Worm (Caenorhabditis elegans) whole organism, young adult: ENCODE results near the gene hcp-3.
A peak's percentile ranks its signal among the peaks of the same experiment; 100 is the strongest.

Source experiments
- B0019.2 ChIP-seq: fragments of 200-800 bp; sonication (Bioruptor generic); conservative IDR thresholded peaks from 2 replicates; pipeline ENCODE4 v1.3.6; 2022; ENCODE audit warnings: missing genetic modification reagents, missing genetic modification characterization, missing compliant biosample characterization
- B0035.1 ChIP-seq: sonication (generic microtip); optimal IDR thresholded peaks from 2 replicates; lab custom pipeline; 2016; ENCODE audit warnings: missing genetic modification characterization, mild to moderate bottlenecking, missing compliant biosample characterization, missing genotype, missing genetic modification reagents
- B0336.3 ChIP-seq: fragments of 200-800 bp; sonication (Bioruptor generic); IDR thresholded peaks from 2 replicates; pipeline ENCODE4 v1.3.6; 2022; ENCODE audit warnings: missing genetic modification characterization, missing compliant biosample characterization
- C17E4.6 ChIP-seq: fragments of 200-800 bp; sonication (Bioruptor generic); IDR thresholded peaks from 2 replicates; pipeline ENCODE4 v1.3.6; 2022; ENCODE audit warnings: missing genetic modification reagents, missing genetic modification characterization, missing compliant biosample characterization
- F22D6.2 ChIP-seq: sonication (generic microtip); optimal IDR thresholded peaks from 2 replicates; lab custom pipeline; 2016; ENCODE audit warnings: mild to moderate bottlenecking, missing genetic modification characterization, missing compliant biosample characterization
- F23B12.7 ChIP-seq: sonication (generic microtip); optimal IDR thresholded peaks from 2 replicates; lab custom pipeline; 2017; ENCODE audit warnings: missing genetic modification characterization, mild to moderate bottlenecking, missing compliant biosample characterization, antibody characterized with exemption, moderate library complexity; ENCODE audit not compliant: insufficient read depth
- F49E8.2 ChIP-seq: sonication (generic microtip); optimal IDR thresholded peaks from 3 replicates; lab custom pipeline; 2017; ENCODE audit warnings: missing genetic modification characterization, mild to moderate bottlenecking, missing compliant biosample characterization, antibody characterized with exemption, moderate library complexity; ENCODE audit not compliant: insufficient read depth
- Y67H2A.10 ChIP-seq: fragments of 200-800 bp; sonication (Bioruptor generic); conservative IDR thresholded peaks from 2 replicates; pipeline ENCODE4 v1.3.6; 2022; ENCODE audit warnings: missing genetic modification reagents, missing genetic modification characterization, missing compliant biosample characterization
- Y95B8A.8 ChIP-seq: fragments of 200-800 bp; sonication (Bioruptor generic); IDR thresholded peaks from 2 replicates; pipeline ENCODE4 v1.3.6; 2022; ENCODE audit warnings: missing genetic modification reagents, missing genetic modification characterization, missing compliant biosample characterization
- ZK185.1 ChIP-seq: sonication (generic microtip); optimal IDR thresholded peaks from 2 replicates; lab custom pipeline; 2016; ENCODE audit warnings: mild to moderate bottlenecking, missing genetic modification characterization, missing compliant biosample characterization; ENCODE audit not compliant: poor library complexity, severe bottlenecking
- aptf-3 ChIP-seq: fragments of 200-800 bp; sonication (Bioruptor generic); IDR thresholded peaks from 2 replicates; pipeline ENCODE4 v1.3.6; 2022; ENCODE audit warnings: missing genetic modification characterization, missing compliant biosample characterization
- atf-7 ChIP-seq: sonication (generic microtip); optimal IDR thresholded peaks from 2 replicates; lab custom pipeline; 2017; ENCODE audit warnings: mild to moderate bottlenecking, missing genetic modification characterization, missing compliant biosample characterization
- attf-5 ChIP-seq: fragments of 200-800 bp; sonication (Bioruptor generic); optimal IDR thresholded peaks from 2 replicates; lab custom pipeline; 2018; ENCODE audit warnings: mild to moderate bottlenecking, missing genetic modification characterization, missing compliant biosample characterization
- bed-2 ChIP-seq: fragments of 200-800 bp; sonication (Bioruptor generic); IDR thresholded peaks from 2 replicates; pipeline ENCODE4 v1.3.6; 2022; ENCODE audit warnings: missing genetic modification reagents, missing genetic modification characterization, missing compliant biosample characterization
- cebp-2 ChIP-seq: fragments of 200-800 bp; sonication (Bioruptor generic); IDR thresholded peaks from 2 replicates; pipeline ENCODE4 v1.3.6; 2022; ENCODE audit warnings: missing genetic modification characterization, missing compliant biosample characterization
- ceh-100 ChIP-seq: fragments of 200-800 bp; sonication (Bioruptor generic); IDR thresholded peaks from 2 replicates; pipeline ENCODE4 v1.3.6; 2022; ENCODE audit warnings: missing genetic modification reagents, missing genetic modification characterization, missing compliant biosample characterization
- ceh-27 ChIP-seq: fragments of 200-800 bp; sonication (Bioruptor generic); optimal IDR thresholded peaks from 2 replicates; lab custom pipeline; 2018; ENCODE audit warnings: mild to moderate bottlenecking, missing genetic modification characterization, moderate library complexity, missing compliant biosample characterization
- ceh-79 ChIP-seq: sonication (generic microtip); optimal IDR thresholded peaks from 2 replicates; lab custom pipeline; 2017; ENCODE audit warnings: mild to moderate bottlenecking, missing genetic modification characterization, missing compliant biosample characterization
- chd-7 ChIP-seq: sonication (generic microtip); optimal IDR thresholded peaks from 2 replicates; lab custom pipeline; 2016; ENCODE audit warnings: mild to moderate bottlenecking, missing genetic modification characterization, moderate library complexity, missing compliant biosample characterization
- dpff-1 ChIP-seq: sonication (generic microtip); optimal IDR thresholded peaks from 2 replicates; lab custom pipeline; 2017; ENCODE audit warnings: mild to moderate bottlenecking, missing genetic modification characterization, missing compliant biosample characterization
- dpl-1 ChIP-seq: fragments of 150-350 bp; optimal IDR thresholded peaks from 2 replicates; lab custom pipeline; 2014; ENCODE audit warnings: missing biosample characterization, missing genetic modification reagents, missing genetic modification characterization
- egl-18 ChIP-seq: fragments of 200-800 bp; sonication (Bioruptor generic); IDR thresholded peaks from 2 replicates; pipeline ENCODE4 v1.3.6; 2022; ENCODE audit warnings: missing genetic modification reagents, missing genetic modification characterization, missing compliant biosample characterization
- fkh-3 ChIP-seq: sonication (generic microtip); optimal IDR thresholded peaks from 2 replicates; lab custom pipeline; 2016; ENCODE audit warnings: mild to moderate bottlenecking, missing genetic modification characterization, missing compliant biosample characterization
- him-1 ChIP-seq: sonication (generic microtip); optimal IDR thresholded peaks from 2 replicates; lab custom pipeline; 2016; ENCODE audit warnings: missing genotype, missing genetic modification reagents, missing genetic modification characterization, missing compliant biosample characterization
- hlh-26 ChIP-seq: fragments of 200-800 bp; sonication (Bioruptor generic); conservative IDR thresholded peaks from 2 replicates; pipeline ENCODE4 v1.3.6; 2022; ENCODE audit warnings: missing genetic modification reagents, missing genetic modification characterization, missing compliant biosample characterization
- hsf-1 ChIP-seq: fragments of 200-800 bp; sonication (Bioruptor generic); IDR thresholded peaks from 2 replicates; pipeline ENCODE4 v1.3.6; 2022; ENCODE audit warnings: missing genetic modification reagents, missing genetic modification characterization, missing compliant biosample characterization
- let-607 ChIP-seq, 2 experiments: fragments of 200-800 bp in 1 of 2; sonication (Bioruptor generic) in 1 of 2; sonication (generic microtip) in 1 of 2; optimal IDR thresholded peaks; 2 replicates each; lab custom pipeline; 2016 to 2018; ENCODE audit warnings: mild to moderate bottlenecking in 2 of 2, missing compliant biosample characterization in 2 of 2, missing genetic modification characterization in 2 of 2, moderate library complexity in 2 of 2, missing genotype in 1 of 2
- lin-26 ChIP-seq: fragments of 200-800 bp; sonication (Bioruptor generic); IDR thresholded peaks from 2 replicates; pipeline ENCODE4 v1.3.6; 2022; ENCODE audit warnings: missing genetic modification reagents, missing genetic modification characterization, missing compliant biosample characterization
- lin-35 ChIP-seq, 3 experiments: fragments of 150-350 bp in 2 of 3; sonication (generic microtip) in 1 of 3; optimal IDR thresholded peaks; 2 replicates each; lab custom pipeline; 2014 to 2018; ENCODE audit warnings: missing biosample characterization in 3 of 3, missing genetic modification characterization in 3 of 3, missing genetic modification reagents in 3 of 3
- lin-54 ChIP-seq: fragments of 200-800 bp; sonication (Bioruptor generic); optimal IDR thresholded peaks from 2 replicates; lab custom pipeline; 2018; ENCODE audit warnings: mild to moderate bottlenecking, missing genetic modification characterization, missing compliant biosample characterization
- lsl-1 ChIP-seq: fragments of 200-800 bp; sonication (Bioruptor generic); optimal IDR thresholded peaks from 2 replicates; lab custom pipeline; 2018; ENCODE audit warnings: mild to moderate bottlenecking, missing genetic modification characterization, moderate library complexity, missing compliant biosample characterization
- madf-10 ChIP-seq: sonication (generic microtip); optimal IDR thresholded peaks from 2 replicates; lab custom pipeline; 2016; ENCODE audit warnings: mild to moderate bottlenecking, missing genetic modification characterization, missing compliant biosample characterization
- madf-3 ChIP-seq: fragments of 200-800 bp; sonication (Bioruptor generic); IDR thresholded peaks from 2 replicates; pipeline ENCODE4 v1.3.6; 2022; ENCODE audit warnings: missing genetic modification reagents, missing genetic modification characterization, missing compliant biosample characterization
- madf-6 ChIP-seq: fragments of 200-800 bp; sonication (Bioruptor generic); IDR thresholded peaks from 2 replicates; pipeline ENCODE4 v1.3.6; 2022; ENCODE audit warnings: missing genetic modification reagents, missing genetic modification characterization, missing compliant biosample characterization
- madf-8 ChIP-seq: fragments of 200-800 bp; sonication (Bioruptor generic); conservative IDR thresholded peaks from 2 replicates; pipeline ENCODE4 v1.3.6; 2022; ENCODE audit warnings: missing genetic modification reagents, missing genetic modification characterization, missing compliant biosample characterization
- nfya-2 ChIP-seq: fragments of 200-800 bp; sonication (Bioruptor generic); IDR thresholded peaks from 2 replicates; pipeline ENCODE4 v1.3.6; 2022; ENCODE audit warnings: missing genetic modification reagents, missing genetic modification characterization, missing compliant biosample characterization
- pbrm-1 ChIP-seq: fragments of 200-800 bp; sonication (Bioruptor generic); IDR thresholded peaks from 2 replicates; pipeline ENCODE4 v1.3.6; 2022; ENCODE audit warnings: missing genetic modification reagents, missing genetic modification characterization, missing compliant biosample characterization
- repo-1 ChIP-seq: sonication (generic microtip); optimal IDR thresholded peaks from 2 replicates; lab custom pipeline; 2017; ENCODE audit warnings: mild to moderate bottlenecking, missing genetic modification characterization, missing compliant biosample characterization
- sdz-38 ChIP-seq: sonication (generic microtip); optimal IDR thresholded peaks from 2 replicates; lab custom pipeline; 2016; ENCODE audit warnings: missing genotype, missing genetic modification characterization, missing compliant biosample characterization
- sea-2 ChIP-seq: fragments of 200-800 bp; sonication (Bioruptor generic); IDR thresholded peaks from 2 replicates; pipeline ENCODE4 v1.3.6; 2022; ENCODE audit warnings: missing genetic modification characterization, missing compliant biosample characterization
- tlf-1 ChIP-seq: fragments of 200-800 bp; sonication (Bioruptor generic); optimal IDR thresholded peaks from 2 replicates; lab custom pipeline; 2018; ENCODE audit warnings: mild to moderate bottlenecking, missing genetic modification characterization, missing compliant biosample characterization
- unc-62 ChIP-seq: fragments of 150-350 bp; optimal IDR thresholded peaks from 2 replicates; lab custom pipeline; 2014; ENCODE audit warnings: missing biosample characterization, missing genetic modification reagents, missing genetic modification characterization
- xnd-1 ChIP-seq: sonication (generic microtip); optimal IDR thresholded peaks from 2 replicates; lab custom pipeline; 2016; ENCODE audit warnings: missing genotype, missing genetic modification reagents, missing genetic modification characterization, missing compliant biosample characterization
- zim-3 ChIP-seq: sonication (generic microtip); optimal IDR thresholded peaks from 2 replicates; lab custom pipeline; 2017; ENCODE audit warnings: mild to moderate bottlenecking, missing genetic modification characterization, moderate library complexity, missing compliant biosample characterization
- ztf-25 ChIP-seq: fragments of 200-800 bp; sonication (Bioruptor generic); IDR thresholded peaks from 2 replicates; pipeline ENCODE4 v1.3.6; 2022; ENCODE audit warnings: missing genetic modification reagents, missing genetic modification characterization, missing compliant biosample characterization
- ztf-3 ChIP-seq: fragments of 200-800 bp; sonication (Bioruptor generic); optimal IDR thresholded peaks from 2 replicates; lab custom pipeline; 2018; ENCODE audit warnings: mild to moderate bottlenecking, missing genetic modification characterization, missing compliant biosample characterization

The hcp-3 gene

ce11 chrIII:9629855-9630254 lies 13.6 kb upstream of the hcp-3 start, which contains the start of gene rpac-19 (continued):
- TF ChIP-seq fkh-3 (tag; lab: Kevin White, UChicago) (no peak), sdz-38 (tag; lab: Kevin White, UChicago) (no peak)

ce11 chrIII:9629054-9629453 lies 12.8 kb upstream of the hcp-3 start, which contains the start of gene tbg-1:
Gene tbg-1 (minus strand): TSS chrIII:9629154.
- TF ChIP-seq nfya-2 (no peak), ceh-79 (tag; lab: Kevin White, UChicago) (no peak), ceh-100 (GFP tag; lab: Robert Waterston, UW) (no peak), B0019.2 (GFP tag; lab: Robert Waterston, UW) (no peak), repo-1 (no peak), hlh-26 (GFP tag; lab: Robert Waterston, UW) (no peak), C17E4.6 (GFP tag; lab: Robert Waterston, UW) (no peak), aptf-3 (GFP tag; lab: Robert Waterston, UW) (no peak)

ce11 chrIII:9626602-9627001 lies 10.3 kb upstream of the hcp-3 start:
- no peak for TF ChIP-seq dpff-1 (tag; lab: Kevin White, UChicago)
- TF ChIP-seq tlf-1 (GFP tag; lab: Kevin White, UChicago), result no peak
- TF ChIP-seq F22D6.2 (tag; lab: Kevin White, UChicago), result no peak
- TF ChIP-seq cebp-2 (GFP tag; lab: Robert Waterston, UW), result no peak
- no peak for TF ChIP-seq atf-7
- TF ChIP-seq lin-54 (GFP tag; lab: Kevin White, UChicago), result no peak
- TF ChIP-seq Y67H2A.10 (GFP tag; lab: Robert Waterston, UW), result no peak
- TF ChIP-seq hsf-1 (GFP tag; lab: Robert Waterston, UW), result peak; percentile 5; the same call in 1 of the 2 replicates
- TF ChIP-seq ztf-25 (GFP tag; lab: Robert Waterston, UW), result no peak
- TF ChIP-seq ZK185.1 (tag; lab: Kevin White, UChicago), result peak; percentile 57
- TF ChIP-seq madf-6, result no peak
- no peak for TF ChIP-seq xnd-1 (tag; lab: Kevin White, UChicago)
- no peak for TF ChIP-seq F49E8.2 (tag; lab: Kevin White, UChicago)
- TF ChIP-seq ceh-27 (GFP tag; lab: Kevin White, UChicago), result no peak
- no peak for TF ChIP-seq F23B12.7 (tag; lab: Kevin White, UChicago)
- peak; percentile 37 for TF ChIP-seq chd-7 (tag; lab: Kevin White, UChicago)
- TF ChIP-seq lin-35 (GFP tag; optimal IDR thresholded peaks at IDR 0.05; lab: Kevin White, UChicago), result peak in 1 of 3 experiments; percentile 5
- peak; percentile 50 for TF ChIP-seq zim-3
- no peak for TF ChIP-seq madf-10
- TF ChIP-seq pbrm-1, result 0 out of 2 replicates have a peak, but pooled peaks have one; percentile 21
- peak; percentile 29 for TF ChIP-seq attf-5 (GFP tag; lab: Kevin White, UChicago)
- no peak for TF ChIP-seq Y95B8A.8 (GFP tag; lab: Robert Waterston, UW)
- no peak for TF ChIP-seq let-607 (tag; optimal IDR thresholded peaks at IDR 0.05; lab: Kevin White, UChicago)
- peak; percentile 32; the same call in 1 of the 2 replicates for TF ChIP-seq B0336.3 (GFP tag; lab: Robert Waterston, UW)
- no peak for TF ChIP-seq sea-2 (GFP tag; lab: Robert Waterston, UW)
- TF ChIP-seq dpl-1, result no peak
- no peak for TF ChIP-seq madf-8 (GFP tag; lab: Robert Waterston, UW)
- peak; percentile 6; the same call in 1 of the 2 replicates for TF ChIP-seq lin-26 (GFP tag; lab: Robert Waterston, UW)
- no peak for TF ChIP-seq B0035.1 (tag; lab: Kevin White, UChicago)
- TF ChIP-seq hlh-26 (GFP tag; lab: Robert Waterston, UW), result no peak
- no peak for TF ChIP-seq him-1 (tag; lab: Kevin White, UChicago)
- TF ChIP-seq madf-3 (GFP tag; lab: Robert Waterston, UW), result no peak
- no peak for TF ChIP-seq egl-18 (GFP tag; lab: Robert Waterston, UW)
- no peak for TF ChIP-seq lsl-1 (GFP tag; lab: Kevin White, UChicago)
- no peak for TF ChIP-seq ztf-3 (GFP tag; lab: Kevin White, UChicago)
- TF ChIP-seq unc-62 (GFP tag; lab: Kevin White, UChicago), result no peak
- TF ChIP-seq bed-2 (GFP tag; lab: Robert Waterston, UW), result no peak
